Fruit fly (Drosophila melanogaster): ENCODE data around the gene Mnt.

Gene Mnt

dm6 chrX:3744492-3745263, 73.1 kb downstream of the Mnt start:
- TF ChIP-seq kay (GFP tag; ENCODE audit: borderline replicate concordance) (peak; percentile 91), CG12768 (GFP tag; optimal IDR thresholded peaks at IDR 0.05) (peak; percentile 34), cnc (optimal IDR thresholded peaks at IDR 0.05) (no peak), cic (GFP tag; optimal IDR thresholded peaks at IDR 0.05) (peak; percentile 89), tj (GFP tag; optimal IDR thresholded peaks at IDR 0.05) (peak; percentile 20), Crg-1 (GFP tag; optimal IDR thresholded peaks at IDR 0.05) (no peak), Hr96 (GFP tag; optimal IDR thresholded peaks at IDR 0.05) (peak; percentile 25), CG33017 (tag; optimal IDR thresholded peaks at IDR 0.05) (no peak), pad (GFP tag; optimal IDR thresholded peaks at IDR 0.05) (peak; percentile 26), CG7045 (GFP tag; optimal IDR thresholded peaks at IDR 0.05) (no peak), Mnt (GFP tag; optimal IDR thresholded peaks at IDR 0.05) (peak; percentile 91), CG5204 (GFP tag; optimal IDR thresholded peaks at IDR 0.05) (no peak), CG7101 (tag; optimal IDR thresholded peaks at IDR 0.05) (no peak), ovo (GFP tag; optimal IDR thresholded peaks at IDR 0.05) (peak; percentile 82), Clk (GFP tag; optimal IDR thresholded peaks at IDR 0.05) (no peak), bab1 (GFP tag; optimal IDR thresholded peaks at IDR 0.05) (peak; percentile 62), CG1620 (GFP tag; optimal IDR thresholded peaks at IDR 0.05) (peak; percentile 10)

- TF ChIP-seq CG7101 (tag; optimal IDR thresholded peaks at IDR 0.05) (peak; percentile 24), Hr96 (GFP tag; optimal IDR thresholded peaks at IDR 0.05) (no peak)
These were observed 73.6 kb downstream of the Mnt start for dm6 chrX:3745264-3745564.

- TF ChIP-seq tj (GFP tag; optimal IDR thresholded peaks at IDR 0.05), result no peak
- no peak for TF ChIP-seq CG7101 (tag; optimal IDR thresholded peaks at IDR 0.05)
These were observed 75.3 kb downstream of the Mnt start for dm6 chrX:3746898-3747297.

- TF ChIP-seq CG11617 (GFP tag; optimal IDR thresholded peaks at IDR 0.05) (no peak), Crg-1 (GFP tag; optimal IDR thresholded peaks at IDR 0.05) (no peak), cic (GFP tag; optimal IDR thresholded peaks at IDR 0.05) (no peak), kay (GFP tag; ENCODE audit: borderline replicate concordance) (no peak), toe (GFP tag; optimal IDR thresholded peaks at IDR 0.05) (no peak), CG1620 (GFP tag; optimal IDR thresholded peaks at IDR 0.05) (no peak), bab1 (GFP tag; optimal IDR thresholded peaks at IDR 0.05) (no peak)
These were observed 76.0 kb downstream of the Mnt start for dm6 chrX:3747566-3747965.

dm6 chrX:3748248-3748647, 76.6 kb downstream of the Mnt start:
- TF ChIP-seq CG1620 (GFP tag; optimal IDR thresholded peaks at IDR 0.05) (no peak), Crg-1 (GFP tag; optimal IDR thresholded peaks at IDR 0.05) (no peak), CG7101 (tag; optimal IDR thresholded peaks at IDR 0.05) (peak; percentile 62), CG5204 (GFP tag; optimal IDR thresholded peaks at IDR 0.05) (peak; percentile 48), toe (GFP tag; optimal IDR thresholded peaks at IDR 0.05) (no peak), Clk (GFP tag; optimal IDR thresholded peaks at IDR 0.05) (peak; percentile 11), CG11617 (GFP tag; optimal IDR thresholded peaks at IDR 0.05) (peak; percentile 49), Hr96 (GFP tag; optimal IDR thresholded peaks at IDR 0.05) (peak; percentile 30), tj (GFP tag; optimal IDR thresholded peaks at IDR 0.05) (no peak), CG12768 (GFP tag; optimal IDR thresholded peaks at IDR 0.05) (peak; percentile 48), CG7045 (GFP tag; optimal IDR thresholded peaks at IDR 0.05) (peak; percentile 72), cic (GFP tag; optimal IDR thresholded peaks at IDR 0.05) (no peak), CG14711 (tag; optimal IDR thresholded peaks at IDR 0.05) (peak; percentile 55), CG33017 (tag; optimal IDR thresholded peaks at IDR 0.05) (peak; percentile 80)

- TF ChIP-seq bab1 (GFP tag; optimal IDR thresholded peaks at IDR 0.05) (no peak), cic (GFP tag; optimal IDR thresholded peaks at IDR 0.05) (peak; percentile 40), ovo (GFP tag; optimal IDR thresholded peaks at IDR 0.05) (no peak), Mnt (GFP tag; optimal IDR thresholded peaks at IDR 0.05) (peak; percentile 23), pad (GFP tag; optimal IDR thresholded peaks at IDR 0.05) (peak; percentile 28), kay (GFP tag; ENCODE audit: borderline replicate concordance) (peak; percentile 75), CG12768 (GFP tag; optimal IDR thresholded peaks at IDR 0.05) (no peak)
These were observed 77.3 kb downstream of the Mnt start for dm6 chrX:3748741-3749484.
